Worm (Caenorhabditis elegans) whole organism, L1 larva: ENCODE measurements around the gene glc-3.

Experiments used
- C16A3.4 ChIP-seq: fragments of 150-350 bp; optimal IDR thresholded peaks from 2 replicates; lab custom pipeline; 2014; ENCODE audit warnings: missing biosample characterization, missing genetic modification characterization
- C34B4.2 ChIP-seq: sonication (generic microtip); optimal IDR thresholded peaks from 2 replicates; lab custom pipeline; 2017; ENCODE audit warnings: mild to moderate bottlenecking, missing genetic modification characterization, missing compliant biosample characterization
- F16B12.6 ChIP-seq: fragments of 150-350 bp; optimal IDR thresholded peaks from 2 replicates; lab custom pipeline; 2014; ENCODE audit warnings: missing biosample characterization, missing genetic modification characterization
- Y116A8C.19 ChIP-seq: sonication (generic microtip); optimal IDR thresholded peaks from 2 replicates; lab custom pipeline; 2016; ENCODE audit warnings: missing compliant biosample characterization, missing genetic modification characterization, borderline replicate concordance
- aha-1 ChIP-seq: fragments of 150-350 bp; optimal IDR thresholded peaks from 2 replicates; lab custom pipeline; 2014; ENCODE audit warnings: missing biosample characterization, missing genetic modification characterization
- aly-2 ChIP-seq: fragments of 150-350 bp; optimal IDR thresholded peaks from 2 replicates; lab custom pipeline; 2014; ENCODE audit warnings: missing biosample characterization, missing genetic modification characterization
- ama-1 ChIP-seq: fragments of 150-350 bp; optimal IDR thresholded peaks from 2 replicates; lab custom pipeline; 2014
- dsc-1 ChIP-seq: sonication (generic microtip); optimal IDR thresholded peaks from 2 replicates; lab custom pipeline; 2016; ENCODE audit warnings: mild to moderate bottlenecking, missing genetic modification characterization, missing compliant biosample characterization
- efl-1 ChIP-seq, 4 experiments: fragments of 150-350 bp; optimal IDR thresholded peaks in 3 of 4; peaks in 1 of 4; 1 replicate in 1 of 4; 2 replicates in 3 of 4; lab custom pipeline; 2014; ENCODE audit warnings: missing biosample characterization in 2 of 4, missing genetic modification characterization in 2 of 4, missing genetic modification reagents in 2 of 4
- efl-3 ChIP-seq: fragments of 200-800 bp; sonication (Bioruptor generic); optimal IDR thresholded peaks from 2 replicates; lab custom pipeline; 2018; ENCODE audit warnings: mild to moderate bottlenecking, missing genetic modification characterization, missing compliant biosample characterization
- fkh-10 ChIP-seq: sonication (generic microtip); optimal IDR thresholded peaks from 2 replicates; lab custom pipeline; 2017; ENCODE audit warnings: missing biosample characterization, missing genetic modification reagents, missing genetic modification characterization
- fkh-4 ChIP-seq: sonication (generic microtip); optimal IDR thresholded peaks from 2 replicates; lab custom pipeline; 2016; ENCODE audit warnings: missing compliant biosample characterization, missing genetic modification characterization, borderline replicate concordance
- fkh-8 ChIP-seq: sonication (generic microtip); optimal IDR thresholded peaks from 2 replicates; lab custom pipeline; 2016; ENCODE audit warnings: mild to moderate bottlenecking, missing genetic modification characterization, missing compliant biosample characterization
- fos-1 ChIP-seq: fragments of 150-350 bp; optimal IDR thresholded peaks from 2 replicates; lab custom pipeline; 2014; ENCODE audit warnings: missing biosample characterization, missing genetic modification characterization
- grh-1 ChIP-seq: fragments of 200-800 bp; sonication (Bioruptor generic); IDR thresholded peaks from 2 replicates; pipeline ENCODE4 v1.3.6; 2022; ENCODE audit warnings: missing genetic modification reagents, missing genetic modification characterization, missing compliant biosample characterization
- hpl-2 ChIP-seq: fragments of 150-350 bp; optimal IDR thresholded peaks from 2 replicates; lab custom pipeline; 2014; ENCODE audit warnings: missing biosample characterization, missing genetic modification reagents, missing genetic modification characterization
- isw-1 ChIP-seq: fragments of 200-800 bp; sonication (Bioruptor generic); IDR thresholded peaks from 2 replicates; pipeline ENCODE4 v1.3.6; 2022; ENCODE audit warnings: missing genetic modification characterization, missing compliant biosample characterization
- lin-13 ChIP-seq: fragments of 150-350 bp; optimal IDR thresholded peaks from 2 replicates; lab custom pipeline; 2014; ENCODE audit warnings: missing biosample characterization, missing genetic modification reagents, missing genetic modification characterization
- lin-14 ChIP-seq: fragments of 200-800 bp; sonication (Bioruptor generic); optimal IDR thresholded peaks from 2 replicates; lab custom pipeline; 2018; ENCODE audit warnings: mild to moderate bottlenecking, missing genetic modification characterization, moderate library complexity, missing compliant biosample characterization
- lin-35 ChIP-seq, 2 experiments: fragments of 150-350 bp; optimal IDR thresholded peaks; 2 replicates each; lab custom pipeline; 2014; ENCODE audit warnings: missing biosample characterization in 2 of 2, missing genetic modification characterization in 2 of 2, missing genetic modification reagents in 2 of 2
- lin-39 ChIP-seq: fragments of 150-350 bp; optimal IDR thresholded peaks from 2 replicates; lab custom pipeline; 2014; ENCODE audit warnings: missing biosample characterization, missing genetic modification reagents, missing genetic modification characterization
- lir-3 ChIP-seq: sonication (generic microtip); optimal IDR thresholded peaks from 2 replicates; lab custom pipeline; 2016; ENCODE audit warnings: mild to moderate bottlenecking, missing genetic modification characterization, moderate library complexity, missing compliant biosample characterization; ENCODE audit not compliant: poor library complexity
- mab-9 ChIP-seq: fragments of 200-800 bp; sonication (Bioruptor generic); IDR thresholded peaks from 2 replicates; pipeline ENCODE4 v1.3.6; 2022; ENCODE audit warnings: missing genetic modification reagents, missing genetic modification characterization, missing compliant biosample characterization
- mep-1 ChIP-seq: fragments of 150-350 bp; optimal IDR thresholded peaks from 2 replicates; lab custom pipeline; 2014; ENCODE audit warnings: missing biosample characterization, missing genetic modification characterization
- nhr-76 ChIP-seq: sonication (generic microtip); optimal IDR thresholded peaks from 2 replicates; lab custom pipeline; 2017; ENCODE audit warnings: missing biosample characterization, missing genetic modification characterization
- pax-3 ChIP-seq: fragments of 200-800 bp; sonication (Bioruptor generic); optimal IDR thresholded peaks from 2 replicates; lab custom pipeline; 2018; ENCODE audit warnings: mild to moderate bottlenecking, missing genetic modification characterization, moderate library complexity, missing compliant biosample characterization
- rnt-1 ChIP-seq: sonication (generic microtip); optimal IDR thresholded peaks from 2 replicates; lab custom pipeline; 2016; ENCODE audit warnings: mild to moderate bottlenecking, missing genetic modification characterization, moderate library complexity, missing compliant biosample characterization
- skn-1 ChIP-seq: fragments of 150-350 bp; optimal IDR thresholded peaks from 2 replicates; lab custom pipeline; 2014; ENCODE audit warnings: missing biosample characterization, missing genetic modification characterization
- sox-4 ChIP-seq: sonication (generic microtip); optimal IDR thresholded peaks from 2 replicates; lab custom pipeline; 2016; ENCODE audit warnings: missing genetic modification characterization, missing compliant biosample characterization
- unc-130 ChIP-seq: fragments of 150-350 bp; optimal IDR thresholded peaks from 2 replicates; lab custom pipeline; 2017; ENCODE audit warnings: missing biosample characterization, missing genetic modification characterization, inconsistent platforms
- unc-30 ChIP-seq: sonication (generic microtip); optimal IDR thresholded peaks from 2 replicates; lab custom pipeline; 2017; ENCODE audit warnings: missing biosample characterization, missing genetic modification characterization
- unc-62 ChIP-seq: fragments of 150-350 bp; optimal IDR thresholded peaks from 2 replicates; lab custom pipeline; 2014; ENCODE audit warnings: missing biosample characterization, missing genetic modification reagents, missing genetic modification characterization
- unc-86 ChIP-seq: sonication (generic microtip); optimal IDR thresholded peaks from 2 replicates; lab custom pipeline; 2016; ENCODE audit warnings: missing genetic modification characterization, missing compliant biosample characterization
- vab-15 ChIP-seq: sonication (generic microtip); optimal IDR thresholded peaks from 2 replicates; lab custom pipeline; 2017; ENCODE audit warnings: missing genotype, mild to moderate bottlenecking, missing genetic modification characterization, missing compliant biosample characterization
- xbp-1 ChIP-seq: sonication (generic microtip); optimal IDR thresholded peaks from 2 replicates; lab custom pipeline; 2016; ENCODE audit warnings: missing genetic modification characterization, missing compliant biosample characterization
- zag-1 ChIP-seq: fragments of 150-350 bp; optimal IDR thresholded peaks from 2 replicates; lab custom pipeline; 2014; ENCODE audit warnings: missing biosample characterization, missing genetic modification characterization
- ztf-4 ChIP-seq: fragments of 150-350 bp; optimal IDR thresholded peaks from 2 replicates; lab custom pipeline; 2014; ENCODE audit warnings: missing biosample characterization, missing genetic modification characterization

glc-3 gene

DNA sequence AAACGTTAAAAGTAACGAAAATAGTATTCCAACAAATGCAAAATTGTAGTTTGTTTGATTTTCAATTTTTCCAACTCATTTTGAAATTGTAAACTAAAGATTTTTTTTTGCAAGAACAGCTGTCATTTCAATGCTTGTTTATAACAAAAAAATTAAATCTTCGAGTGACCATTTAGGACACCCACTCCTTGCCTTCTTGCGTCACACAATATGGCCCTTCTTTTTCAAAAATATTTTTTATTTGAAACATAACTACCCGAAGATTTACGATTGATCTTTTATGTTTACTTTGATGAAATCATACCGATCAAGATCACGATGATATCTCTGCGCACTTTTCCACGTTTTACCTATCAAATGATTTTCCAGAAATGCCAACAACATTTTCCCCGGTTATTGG lies 6.3 kb upstream of the glc-3 start, which contains the start of gene ZC317.2:
Gene ZC317.2, plus strand, starts transcription at position 301 of the 400 bp plus-strand sequence.
- TF ChIP-seq fkh-8 (tag; lab: Kevin White, UChicago) = no peak
- no peak for TF ChIP-seq grh-1
- TF ChIP-seq fkh-4 (tag; lab: Kevin White, UChicago) = no peak
- no peak for TF ChIP-seq isw-1 (GFP tag; lab: Robert Waterston, UW)
- TF ChIP-seq unc-130 (tag; lab: Kevin White, UChicago) = no peak
- no peak for TF ChIP-seq zag-1 (tag; lab: Kevin White, UChicago)
- TF ChIP-seq lin-35 (GFP tag; optimal IDR thresholded peaks at IDR 0.05; lab: Kevin White, UChicago) = no peak
- no peak for TF ChIP-seq rnt-1 (tag; lab: Kevin White, UChicago)
- TF ChIP-seq ztf-4 (tag; lab: Kevin White, UChicago) = no peak
- no peak for TF ChIP-seq lir-3 (tag; lab: Kevin White, UChicago)
- no peak for TF ChIP-seq C34B4.2 (tag; lab: Kevin White, UChicago)
- TF ChIP-seq efl-3 (GFP tag; lab: Kevin White, UChicago) = no peak
- TF ChIP-seq lin-13 = no peak

DNA sequence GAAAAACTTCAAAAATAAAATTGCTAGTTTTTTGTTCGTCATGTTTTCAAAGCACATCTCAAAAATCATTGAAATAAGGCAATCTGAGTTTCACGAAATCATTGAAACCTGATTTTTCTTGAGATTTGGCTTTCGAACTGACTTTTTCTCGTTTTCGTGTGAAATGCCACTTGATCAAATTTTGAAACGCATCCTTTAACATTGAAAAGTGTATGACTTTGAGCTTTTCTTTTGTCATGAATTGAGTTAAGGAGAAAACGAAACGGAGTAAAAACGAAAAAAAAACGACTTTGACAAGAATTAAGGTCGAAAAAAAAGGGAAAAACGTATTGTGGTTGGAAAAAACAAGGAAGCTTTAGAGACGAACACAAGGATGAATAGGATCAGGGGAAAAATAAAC lies 1.4 kb upstream of the glc-3 start:
- TF ChIP-seq fkh-10 (GFP tag; lab: Kevin White, UChicago) = peak; percentile 72
- no peak for TF ChIP-seq unc-62
- no peak for TF ChIP-seq lin-13
- no peak for TF ChIP-seq sox-4 (tag; lab: Kevin White, UChicago)
- no peak for TF ChIP-seq vab-15 (tag; lab: Kevin White, UChicago)
- TF ChIP-seq lin-14 (GFP tag; lab: Kevin White, UChicago) = peak; percentile 16
- TF ChIP-seq lin-39 = no peak
- no peak for TF ChIP-seq efl-1 (optimal IDR thresholded peaks at IDR 0.05; lab: Kevin White, UChicago)
- no peak for TF ChIP-seq efl-1 (GFP tag; optimal IDR thresholded peaks at IDR 0.05 in 1 of 2; lab: Kevin White, UChicago)

DNA sequence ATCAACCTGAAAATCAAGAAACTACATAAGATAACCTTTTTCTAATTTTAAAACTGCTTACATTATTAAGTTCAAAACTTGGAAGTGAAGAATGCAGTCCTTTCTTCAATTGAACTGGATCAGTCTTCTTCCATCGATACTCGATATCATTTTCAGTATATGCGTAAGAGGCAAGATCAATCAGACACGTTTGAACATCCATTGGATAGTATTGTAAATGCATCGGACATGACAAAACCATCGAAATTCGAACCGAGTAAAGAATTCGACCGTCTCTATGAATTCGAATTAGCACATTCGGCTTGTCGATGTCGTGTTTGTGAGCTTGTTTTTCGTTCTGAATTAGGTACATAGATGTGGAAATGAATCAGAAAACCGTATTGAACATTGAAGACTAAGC lies 2.8 kb downstream of the glc-3 start:
- TF ChIP-seq unc-86 = no peak
- no peak for TF ChIP-seq unc-30 (tag; lab: Kevin White, UChicago)
- no peak for TF ChIP-seq xbp-1 (tag; lab: Kevin White, UChicago)
- TF ChIP-seq ama-1 (lab: Kevin White, UChicago) = no peak
- TF ChIP-seq skn-1 (tag; lab: Kevin White, UChicago) = no peak
- TF ChIP-seq hpl-2 (GFP tag; lab: Kevin White, UChicago) = no peak
- no peak for TF ChIP-seq aly-2 (tag; lab: Kevin White, UChicago)
- no peak for TF ChIP-seq ztf-4 (tag; lab: Kevin White, UChicago)
- TF ChIP-seq lir-3 (tag; lab: Kevin White, UChicago) = no peak
- TF ChIP-seq nhr-76 = no peak
- no peak for TF ChIP-seq fkh-10 (GFP tag; lab: Kevin White, UChicago)
- no peak for TF ChIP-seq sox-4 (tag; lab: Kevin White, UChicago)
- TF ChIP-seq, all 84 proteins: peak for 0

DNA sequence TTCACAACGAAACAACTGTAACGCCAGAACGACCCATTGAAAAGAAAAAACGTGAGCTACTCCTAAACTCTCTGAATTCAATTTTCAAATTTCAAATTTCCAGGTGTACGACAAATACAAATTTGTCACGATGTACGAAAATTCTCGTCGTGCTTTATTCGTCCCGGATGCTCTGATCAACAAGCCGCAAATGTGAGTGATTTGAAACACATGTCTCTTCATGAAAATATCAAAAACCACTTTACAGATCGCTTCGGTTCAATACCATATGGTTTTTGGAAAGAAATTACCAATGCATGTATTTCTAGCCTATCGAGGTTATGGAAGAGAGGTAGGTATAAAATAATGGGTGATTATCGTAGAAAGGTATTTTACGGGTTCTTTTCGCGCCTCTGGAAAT lies 6.5 kb downstream of the glc-3 start:
- no peak for TF ChIP-seq F16B12.6
- peak; percentile 89 for TF ChIP-seq dsc-1
- TF ChIP-seq fkh-4 (tag; lab: Kevin White, UChicago) = peak; percentile 63

DNA sequence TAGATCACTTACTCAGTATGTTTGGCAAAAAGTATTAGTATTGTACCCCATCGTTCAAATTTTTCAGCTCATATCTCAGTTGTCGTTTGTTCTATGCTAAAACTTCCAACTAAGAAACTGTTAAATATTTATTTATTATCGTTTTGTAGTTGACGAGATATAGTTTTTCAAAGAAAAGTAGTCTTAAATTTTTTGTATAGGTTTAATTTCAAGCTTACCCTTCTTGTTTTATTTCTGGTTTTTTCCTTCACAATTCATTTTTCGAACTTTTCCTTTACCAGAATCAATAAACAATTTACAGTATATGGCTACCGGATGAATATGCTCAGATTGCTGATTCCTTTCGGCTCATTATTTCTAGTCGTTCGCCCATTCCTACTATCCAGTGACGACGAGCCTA lies 7.7 kb downstream of the glc-3 start, which contains the start of gene F08F3.1:
Gene F08F3.1, plus strand, starts transcription at position 301 of the 400 bp plus-strand sequence.
- TF ChIP-seq mab-9 (GFP tag; lab: Robert Waterston, UW) = no peak
- TF ChIP-seq aha-1 = no peak
- no peak for TF ChIP-seq nhr-76
- TF ChIP-seq C16A3.4 (tag; lab: Kevin White, UChicago) = no peak
- TF ChIP-seq C34B4.2 (tag; lab: Kevin White, UChicago) = no peak
- no peak for TF ChIP-seq fos-1 (tag; lab: Kevin White, UChicago)
- no peak for TF ChIP-seq mep-1
- no peak for TF ChIP-seq pax-3 (tag; lab: Kevin White, UChicago)
- no peak for TF ChIP-seq Y116A8C.19 (tag; lab: Kevin White, UChicago)
- no peak for TF ChIP-seq fkh-8 (tag; lab: Kevin White, UChicago)
- no peak for TF ChIP-seq vab-15 (tag; lab: Kevin White, UChicago)
